Fruit fly (Drosophila melanogaster): Measurements from ENCODE around the gene chinmo.

Gene chinmo

DNA sequence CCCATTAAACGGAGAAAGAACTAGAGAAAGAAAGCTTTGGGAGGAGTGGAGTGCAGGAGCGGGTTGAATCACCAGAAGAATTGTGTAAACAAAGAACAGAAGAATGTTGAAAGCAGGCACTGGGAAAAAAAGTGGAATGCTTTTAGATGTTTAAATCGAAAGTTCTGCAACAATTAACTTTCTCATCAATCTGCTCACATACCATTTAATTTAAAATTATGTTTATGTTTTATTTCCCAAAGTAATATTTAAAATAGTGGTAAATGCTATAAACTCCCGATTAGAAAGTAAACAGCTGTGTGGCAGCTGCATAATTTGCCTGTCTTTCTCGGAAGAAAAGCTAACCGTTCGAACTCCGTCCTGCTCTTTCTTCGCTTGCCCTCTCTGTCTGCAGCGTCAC, 87.0 kb downstream of the chinmo start (continued):
- peak; percentile 18 for TF ChIP-seq CG4424 (GFP tag; optimal IDR thresholded peaks at IDR 0.05)
- peak; percentile 31 for TF ChIP-seq Xbp1 (GFP tag; optimal IDR thresholded peaks at IDR 0.05)
- peak; percentile 24 for TF ChIP-seq Ssrp (tag; optimal IDR thresholded peaks at IDR 0.05)
- TF ChIP-seq sens (GFP tag) = peak; percentile 51
- peak; percentile 43 for TF ChIP-seq gsb-n (tag; optimal IDR thresholded peaks at IDR 0.05)
- peak; percentile 4 for TF ChIP-seq CG13424 (tag; optimal IDR thresholded peaks at IDR 0.05)
- peak; percentile 33 for TF ChIP-seq CG12391 (tag; optimal IDR thresholded peaks at IDR 0.05)
- TF ChIP-seq Adf1 (GFP tag; IDR thresholded peaks at IDR 0.05) = no peak
- TF ChIP-seq tin (GFP tag; optimal IDR thresholded peaks at IDR 0.05) = peak; percentile 20
- TF ChIP-seq dmrt99B (tag; optimal IDR thresholded peaks at IDR 0.05) = peak; percentile 7
- no peak for TF ChIP-seq CG8359 (GFP tag; optimal IDR thresholded peaks at IDR 0.05; ENCODE audit: borderline replicate concordance)
- no peak for TF ChIP-seq klu (GFP tag; IDR thresholded peaks at IDR 0.05)
- TF ChIP-seq CG2712 (tag; optimal IDR thresholded peaks at IDR 0.05) = peak; percentile 58
- peak; percentile 52; the same call in 1 of the 2 replicates for TF ChIP-seq CG31441 (GFP tag; IDR thresholded peaks at IDR 0.05)
- peak in 1 of 2 experiments; percentile 79 for TF ChIP-seq bsh (GFP tag; optimal IDR thresholded peaks at IDR 0.05)
- TF ChIP-seq CG12769 (tag; optimal IDR thresholded peaks at IDR 0.05) = no peak
- TF ChIP-seq jing (GFP tag; optimal IDR thresholded peaks at IDR 0.05) = no peak
- peak; percentile 56 for TF ChIP-seq CG1603 (tag; optimal IDR thresholded peaks at IDR 0.05)
- TF ChIP-seq lov (optimal IDR thresholded peaks at IDR 0.05) = no peak
- TF ChIP-seq lov (GFP tag; IDR thresholded peaks at IDR 0.05) = no peak
- peak; percentile 85 for TF ChIP-seq Blimp-1 (GFP tag; optimal IDR thresholded peaks at IDR 0.05)
- TF ChIP-seq Lpt (GFP tag; optimal IDR thresholded peaks at IDR 0.05) = no peak
- TF ChIP-seq CG30431 (GFP tag; optimal IDR thresholded peaks at IDR 0.05) = no peak
- peak; percentile 42; the same call in 2 of the 3 replicates for TF ChIP-seq row (GFP tag; IDR thresholded peaks at IDR 0.05)
- peak; percentile 41; the same call in 1 of the 2 replicates for TF ChIP-seq Drgx (GFP tag; IDR thresholded peaks at IDR 0.05)
- TF ChIP-seq CG10959 (GFP tag; IDR thresholded peaks at IDR 0.05) = no peak
- TF ChIP-seq Hand (GFP tag; optimal IDR thresholded peaks at IDR 0.05) = no peak
- peak; percentile 16 for TF ChIP-seq CG1529 (GFP tag; optimal IDR thresholded peaks at IDR 0.05)
- TF ChIP-seq dati (GFP tag; IDR thresholded peaks at IDR 0.05) = no peak
- no peak for TF ChIP-seq cwo (GFP tag; optimal IDR thresholded peaks at IDR 0.05)
- no peak for TF ChIP-seq CG2889 (GFP tag; IDR thresholded peaks at IDR 0.05)
- TF ChIP-seq CG12299 (tag; optimal IDR thresholded peaks at IDR 0.05) = no peak
- TF ChIP-seq D19A (tag; optimal IDR thresholded peaks at IDR 0.05) = peak; percentile 27
- TF ChIP-seq sr (GFP tag; IDR thresholded peaks at IDR 0.05) = no peak

DNA sequence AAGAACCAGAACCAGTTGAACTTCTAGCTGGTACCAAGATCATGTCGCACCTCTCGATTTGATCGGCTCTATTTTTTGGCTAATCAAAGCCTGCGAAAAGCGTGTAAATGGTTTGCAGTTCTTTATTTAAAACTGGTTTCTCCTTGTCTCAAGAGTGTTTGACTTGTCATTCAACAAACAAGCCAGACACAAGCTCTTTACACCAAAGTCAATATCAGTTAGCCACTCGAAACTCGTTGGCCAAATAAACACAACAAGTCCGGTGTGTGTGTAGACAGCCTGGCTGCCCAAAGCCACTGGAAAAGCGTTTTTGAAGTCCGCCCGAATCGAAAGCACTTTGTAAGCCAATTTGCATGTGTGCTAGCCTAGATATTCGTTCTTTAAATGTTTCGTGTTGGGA, 89.0 kb downstream of the chinmo start:
- TF ChIP-seq Blimp-1 (GFP tag; optimal IDR thresholded peaks at IDR 0.05) (peak; percentile 11), disco-r (GFP tag; optimal IDR thresholded peaks at IDR 0.05) (no peak), CG11696 (GFP tag; IDR thresholded peaks at IDR 0.05) (0 out of 2 replicates have a peak, but pooled peaks have one; percentile 46), CG10267 (tag; optimal IDR thresholded peaks at IDR 0.05) (no peak), CG42726 (GFP tag; IDR thresholded peaks at IDR 0.05; ENCODE audit: partially characterized antibody) (no peak), CG8290 (GFP tag; optimal IDR thresholded peaks at IDR 0.05) (no peak), CG8290 (tag; optimal IDR thresholded peaks at IDR 0.05) (peak in 1 of 2 experiments; percentile 27), psq (GFP tag; optimal IDR thresholded peaks at IDR 0.05) (no peak), Hmr (GFP tag; optimal IDR thresholded peaks at IDR 0.05) (peak; percentile 8), CG10209 (GFP tag; optimal IDR thresholded peaks at IDR 0.05) (peak; percentile 16), sr (GFP tag; IDR thresholded peaks at IDR 0.05) (0 out of 3 replicates have a peak, but pooled peaks have one; percentile 5), danr (GFP tag; IDR thresholded peaks at IDR 0.05) (no peak), hkb (optimal IDR thresholded peaks at IDR 0.05) (no peak), hkb (GFP tag; IDR thresholded peaks at IDR 0.05) (peak; percentile 14; the same call in 1 of the 2 replicates), z (GFP tag; IDR thresholded peaks at IDR 0.05) (0 out of 3 replicates have a peak, but pooled peaks have one; percentile 7), Sox100B (GFP tag; optimal IDR thresholded peaks at IDR 0.05) (peak; percentile 3), kni (GFP tag; optimal IDR thresholded peaks at IDR 0.05) (peak; percentile 39), ci (GFP tag; IDR thresholded peaks at IDR 0.05) (peak; percentile 34; the same call in 1 of the 3 replicates), chinmo (GFP tag; IDR thresholded peaks at IDR 0.05; ENCODE audit: partially characterized antibody) (0 out of 4 replicates have a peak, but pooled peaks have one; percentile 5), CG32767 (GFP tag; IDR thresholded peaks at IDR 0.05) (0 out of 2 replicates have a peak, but pooled peaks have one; percentile 35), Hr39 (optimal IDR thresholded peaks at IDR 0.05) (no peak)
